Fruit fly (Drosophila melanogaster): ENCODE measurements around the gene Ada2b.

Gene Ada2b

DNA sequence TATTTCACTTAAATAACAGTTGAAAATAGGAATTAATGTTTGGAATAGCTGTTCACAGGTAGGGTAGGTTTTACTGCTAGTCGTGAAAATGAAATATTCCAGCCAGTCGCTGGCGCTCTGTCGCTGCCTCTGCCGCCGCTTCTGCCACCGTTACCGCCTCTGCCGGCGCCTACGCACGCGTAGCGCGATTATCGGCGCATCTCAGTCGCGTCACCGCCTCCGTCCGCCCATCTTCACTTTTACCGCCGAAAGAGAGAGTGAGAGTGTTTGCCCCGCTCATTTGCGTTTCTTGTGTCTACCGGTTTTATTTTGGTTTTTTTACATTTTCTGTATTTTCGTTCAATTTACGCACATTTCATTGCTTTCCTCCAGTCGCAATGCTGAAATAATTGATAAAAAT, 11.2 kb upstream of the Ada2b start:
- TF ChIP-seq CG8478 (optimal IDR thresholded peaks at IDR 0.05) (no peak), CTCF (optimal IDR thresholded peaks at IDR 0.05) (no peak)

DNA sequence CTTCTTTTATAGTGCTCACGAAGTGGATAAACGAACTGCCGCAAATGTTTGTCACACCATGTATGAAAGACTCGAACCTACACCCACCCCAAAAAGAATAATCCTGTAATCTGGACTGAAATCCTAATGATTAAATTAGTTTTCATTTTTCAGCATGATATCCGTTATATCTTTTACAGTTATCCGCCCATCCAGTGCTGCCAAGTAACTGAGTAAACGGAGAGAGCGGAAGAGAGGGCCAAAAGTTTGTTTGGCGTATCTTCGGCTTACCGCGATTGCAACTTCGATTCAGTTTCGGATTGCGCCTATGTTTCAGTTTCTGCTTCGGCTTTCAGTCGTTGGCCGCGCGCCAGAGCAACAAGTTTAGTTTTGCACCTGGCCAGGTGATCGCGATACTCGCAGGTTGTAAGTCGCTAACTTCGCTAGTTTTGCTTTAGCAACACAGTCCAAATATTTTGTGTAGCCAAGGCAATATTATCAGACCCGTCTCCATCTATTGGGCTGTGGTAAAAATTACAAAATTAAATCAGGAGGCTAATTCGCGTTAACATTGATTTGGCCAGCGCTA, 9.9 kb upstream of the Ada2b start, which contains the start of gene mtg:
TSS of gene mtg (plus strand) at position 332 of the 568 bp plus-strand sequence.
- TF ChIP-seq CG8478 (optimal IDR thresholded peaks at IDR 0.05), result no peak
- no peak for TF ChIP-seq CTCF (optimal IDR thresholded peaks at IDR 0.05)

DNA sequence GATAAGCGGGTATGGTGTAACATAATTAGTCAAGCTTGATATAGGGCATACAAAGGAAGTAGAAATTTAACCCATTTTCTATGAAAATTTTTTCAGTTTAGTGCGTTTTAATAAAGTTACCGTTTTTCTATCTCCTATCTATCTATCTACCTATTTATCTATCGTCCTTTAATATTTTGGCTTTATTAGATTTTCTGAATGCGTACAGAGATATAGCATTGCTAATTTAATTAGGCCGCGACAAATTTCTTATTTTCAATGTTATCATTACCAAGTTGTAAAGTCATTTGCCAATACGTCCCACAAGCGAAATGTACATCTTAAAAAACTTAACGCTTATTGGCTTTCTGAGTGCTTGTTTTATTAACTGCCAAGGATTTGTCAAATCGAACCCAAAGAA, 7.8 kb upstream of the Ada2b start, which contains the start of gene CG15864:
TSS of gene CG15864 (plus strand) at position 301 of the 400 bp plus-strand sequence.
- no peak for TF ChIP-seq CTCF (optimal IDR thresholded peaks at IDR 0.05)
- no peak for TF ChIP-seq CG8478 (optimal IDR thresholded peaks at IDR 0.05)

DNA sequence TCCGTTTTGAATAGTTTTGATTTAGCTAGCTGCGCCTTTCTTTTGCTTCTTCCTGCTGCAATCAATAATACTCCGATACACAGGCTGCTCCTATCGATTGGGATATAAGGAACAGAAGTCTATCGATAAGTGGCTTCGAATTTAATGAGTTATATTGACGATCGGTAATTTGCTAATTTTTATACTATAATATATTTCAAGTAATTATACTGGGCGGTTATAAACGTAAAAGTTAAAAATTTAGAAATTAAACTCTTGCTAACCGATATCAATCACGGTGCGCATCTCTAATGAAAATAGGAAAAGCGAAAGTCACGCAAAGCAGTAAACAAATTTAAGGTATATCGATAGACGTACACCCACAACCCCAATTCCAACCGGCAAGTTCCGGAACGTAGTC, 3.4 kb upstream of the Ada2b start, which contains the start of the genes CG9636, CG18749 and CG33722:
TSS of gene CG9636 (minus strand) at position 73 of the 400 bp plus-strand sequence.
TSS of gene CG18749 (plus strand) at position 336 of the 400 bp plus-strand sequence.
TSS of gene CG33722 (plus strand) at position 336 of the 400 bp plus-strand sequence.
- TF ChIP-seq CTCF (optimal IDR thresholded peaks at IDR 0.05) (no peak), CG8478 (optimal IDR thresholded peaks at IDR 0.05) (no peak)

DNA sequence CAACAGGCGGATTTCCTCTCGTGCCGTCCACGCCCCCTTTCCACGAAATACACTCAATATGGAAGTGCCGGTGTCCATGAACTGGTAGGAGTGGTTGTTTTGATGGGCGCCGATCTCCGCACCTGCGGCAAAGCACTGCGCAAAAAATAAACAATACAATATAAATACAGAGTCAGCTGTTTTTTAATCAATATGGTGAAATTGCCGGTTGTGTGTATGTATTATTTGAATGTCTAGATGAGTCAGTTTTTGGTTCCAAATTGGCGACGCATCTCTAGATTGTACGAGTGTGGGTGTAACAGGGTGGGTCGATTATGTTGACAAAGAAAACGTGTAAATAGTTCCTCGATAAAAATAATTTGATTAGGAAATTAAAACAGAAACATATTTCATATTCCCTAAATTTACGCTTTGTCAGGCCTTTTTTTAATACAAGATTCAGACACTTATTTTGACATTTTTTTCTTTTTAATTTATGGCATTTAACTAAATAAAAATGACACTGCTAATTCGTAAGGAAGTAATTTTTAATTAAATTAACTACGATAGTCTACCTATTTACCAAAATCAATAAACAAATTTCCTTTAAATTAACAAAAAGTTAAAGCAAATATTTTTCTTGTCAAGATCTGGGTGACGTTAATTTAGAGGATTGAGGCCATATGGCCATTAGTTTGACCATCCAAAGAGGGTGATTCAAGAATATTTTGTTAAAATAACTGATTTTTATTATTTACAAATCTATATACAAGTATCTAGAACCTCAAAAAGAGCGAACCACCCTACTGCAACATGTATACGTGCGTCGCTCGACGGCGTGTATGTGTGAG, 628 bp downstream of the Ada2b start:
- no peak for TF ChIP-seq CTCF (optimal IDR thresholded peaks at IDR 0.05)
- TF ChIP-seq CG8478 (optimal IDR thresholded peaks at IDR 0.05), result no peak

DNA sequence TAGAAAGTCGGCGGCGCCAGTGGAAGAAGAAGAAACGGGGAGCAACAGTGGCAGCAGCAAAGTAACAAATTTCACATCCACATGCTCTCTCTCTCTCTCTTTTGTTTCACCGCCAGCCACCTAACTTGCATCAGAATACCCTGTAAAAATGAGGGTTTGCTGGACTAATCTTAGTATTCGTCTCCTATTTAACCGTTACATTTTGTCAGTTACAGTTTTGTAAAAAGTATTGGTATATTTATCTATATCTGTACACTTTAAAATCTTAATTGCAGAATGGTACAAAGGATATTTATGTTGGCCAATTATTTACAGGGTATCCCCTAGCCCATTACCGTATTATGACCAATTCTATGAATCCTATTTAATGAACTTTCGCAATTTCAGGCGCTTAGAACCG, 6.5 kb downstream of the Ada2b start:
- TF ChIP-seq CTCF (optimal IDR thresholded peaks at IDR 0.05), result no peak
- TF ChIP-seq CG8478 (optimal IDR thresholded peaks at IDR 0.05), result no peak

DNA sequence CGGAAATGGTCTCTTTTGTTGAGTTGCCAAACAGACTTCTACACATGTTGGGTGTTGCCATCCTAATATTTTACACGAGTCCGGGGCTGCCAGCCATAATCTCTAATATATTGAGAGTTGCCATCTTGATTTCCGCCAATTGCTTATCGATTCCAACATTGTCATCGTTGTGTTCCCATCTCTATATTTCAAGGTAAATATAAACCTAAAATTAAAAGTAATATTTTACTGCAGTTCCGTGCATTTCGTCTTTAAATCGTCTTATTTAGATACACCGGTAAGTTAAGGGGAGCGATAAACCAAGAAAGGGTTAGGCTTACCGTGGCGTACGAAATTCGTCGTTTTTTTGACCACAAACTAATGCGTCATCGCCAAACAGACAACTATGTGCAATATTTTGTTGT, 6.9 kb downstream of the Ada2b start, which contains the start of gene PolI:
TSS of gene PolI (plus strand) at position 138 of the 404 bp plus-strand sequence.
- TF ChIP-seq CG8478 (optimal IDR thresholded peaks at IDR 0.05) (no peak), CTCF (optimal IDR thresholded peaks at IDR 0.05) (peak; percentile 51 to 70)

DNA sequence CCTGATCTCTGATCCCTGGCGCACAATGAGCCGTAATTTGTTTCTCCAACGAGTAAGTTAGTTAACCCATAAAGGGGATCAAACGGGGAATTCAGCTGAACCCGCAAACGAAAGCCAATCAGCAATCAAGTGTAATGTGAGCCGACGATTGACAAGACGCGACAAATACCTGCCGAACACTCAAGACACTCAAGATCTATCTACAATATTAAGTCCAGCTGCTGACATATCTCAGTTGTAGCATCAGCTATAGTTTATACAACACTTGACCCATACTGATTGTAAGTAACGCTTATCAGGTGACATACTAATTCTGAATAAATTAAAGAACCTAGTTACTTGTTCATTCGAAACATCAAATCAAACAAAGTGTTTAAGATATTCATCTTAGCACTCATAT, 13.0 kb downstream of the Ada2b start:
- TF ChIP-seq CTCF (optimal IDR thresholded peaks at IDR 0.05) (no peak), CG8478 (optimal IDR thresholded peaks at IDR 0.05) (no peak)

DNA sequence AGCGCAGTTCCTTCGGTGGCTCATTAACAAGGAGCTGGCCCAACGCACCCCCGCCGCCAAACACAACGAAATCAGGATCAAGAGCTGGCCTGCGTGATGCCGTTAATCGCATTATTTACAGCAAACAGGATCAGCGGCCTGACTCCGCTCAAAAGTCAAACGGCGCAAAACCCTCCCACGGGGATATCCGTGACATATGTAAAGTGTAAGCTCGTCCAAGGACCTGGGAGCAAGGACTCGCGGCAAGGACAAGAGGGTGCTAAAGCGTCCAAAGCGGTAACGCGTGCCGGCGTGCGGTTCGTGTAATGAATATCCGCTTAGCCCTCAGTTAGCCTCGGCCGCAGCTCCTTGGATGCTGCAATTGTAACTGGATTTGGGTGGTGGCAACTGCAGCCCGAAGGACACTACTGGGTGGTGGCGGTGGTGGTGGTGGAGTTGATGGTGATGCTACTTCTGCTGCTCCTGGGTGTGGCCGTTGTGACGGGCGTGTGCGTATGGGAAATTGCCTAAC, 14.8 kb downstream of the Ada2b start:
- TF ChIP-seq CG8478 (optimal IDR thresholded peaks at IDR 0.05) (no peak), CTCF (optimal IDR thresholded peaks at IDR 0.05) (no peak)

DNA sequence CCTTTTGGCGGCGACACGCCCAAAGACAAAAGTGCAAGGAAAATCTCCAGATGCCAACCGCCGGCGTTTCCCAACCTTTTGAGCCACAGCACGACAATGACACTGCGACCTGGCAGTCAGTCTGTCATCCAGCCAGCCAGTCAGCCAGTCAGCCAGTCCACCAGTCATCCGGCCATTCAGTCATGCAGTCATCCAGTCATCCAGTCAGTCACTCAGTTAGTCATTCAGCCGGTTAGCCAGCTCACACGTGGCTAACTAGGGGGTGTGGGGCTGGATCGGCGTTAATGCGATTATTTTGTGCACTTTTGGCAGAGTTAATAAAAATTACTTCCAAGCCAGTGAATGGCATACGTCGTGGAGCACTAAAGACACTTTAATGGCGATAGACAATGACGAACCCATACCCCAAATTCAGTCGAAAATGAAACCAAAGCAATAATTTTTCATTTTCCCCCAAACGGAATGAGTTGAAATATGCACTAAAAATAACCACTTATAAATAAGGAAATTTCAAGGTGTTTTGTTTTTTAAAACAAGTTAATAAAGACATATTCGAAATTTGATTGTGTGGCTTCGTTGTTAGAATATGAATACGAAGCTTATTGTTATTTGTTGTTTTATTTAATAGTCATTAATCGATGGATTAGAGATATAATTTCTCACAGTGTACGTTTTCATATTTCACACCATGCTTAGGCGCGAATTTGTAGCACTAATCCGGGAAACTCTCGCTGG, 15.4 kb downstream of the Ada2b start:
- TF ChIP-seq CTCF (optimal IDR thresholded peaks at IDR 0.05) (no peak), CG8478 (optimal IDR thresholded peaks at IDR 0.05) (no peak)

DNA sequence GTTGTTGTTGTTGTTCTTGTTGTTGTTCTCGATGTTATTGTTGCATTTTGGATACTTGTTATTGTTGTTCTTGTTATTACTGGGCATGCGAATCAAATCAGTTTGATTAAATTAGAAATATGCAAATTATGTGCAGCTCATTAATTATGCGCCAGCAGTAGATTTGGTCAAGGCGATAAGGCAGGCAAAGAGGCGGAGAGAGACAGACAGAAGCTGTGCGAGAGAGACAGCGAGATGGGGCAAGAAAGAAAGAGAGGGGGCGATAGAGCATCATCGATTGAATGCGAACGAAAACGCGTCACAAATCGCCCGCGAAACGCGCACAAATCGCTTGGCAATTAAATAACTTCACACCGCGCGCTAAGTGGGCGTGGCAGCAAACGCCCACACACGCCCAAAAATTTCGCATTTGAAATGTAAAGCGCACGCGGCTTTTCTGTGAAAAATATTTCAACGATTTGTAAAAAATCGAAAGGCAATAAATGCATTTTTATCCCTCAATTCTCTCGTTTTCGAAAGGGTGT, 17.2 kb downstream of the Ada2b start:
- no peak for TF ChIP-seq CG8478 (optimal IDR thresholded peaks at IDR 0.05)
- TF ChIP-seq CTCF (optimal IDR thresholded peaks at IDR 0.05), result no peak

DNA sequence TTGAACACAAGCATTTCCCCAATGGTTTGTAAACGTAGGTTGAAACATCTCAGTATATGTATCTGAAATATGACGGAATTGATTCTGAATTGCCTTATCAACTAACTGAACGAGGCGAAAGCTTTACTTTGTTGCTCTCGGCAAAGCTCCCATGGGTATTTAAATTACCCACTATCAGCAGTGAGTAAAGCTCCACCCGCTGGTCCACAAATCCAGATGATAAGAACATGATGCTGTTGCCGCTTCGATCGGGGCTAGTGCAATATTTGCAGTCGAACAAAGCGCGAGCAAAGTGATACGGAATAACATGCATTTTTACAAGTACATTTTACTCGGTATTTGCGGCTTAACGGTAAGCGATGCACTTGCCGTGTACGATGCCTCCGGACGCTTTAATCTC, 20.4 kb downstream of the Ada2b start, which contains the start of gene CG18249:
TSS of gene CG18249 (plus strand) at position 256 of the 400 bp plus-strand sequence.
- TF ChIP-seq CG8478 (optimal IDR thresholded peaks at IDR 0.05) (no peak), CTCF (optimal IDR thresholded peaks at IDR 0.05) (no peak)

DNA sequence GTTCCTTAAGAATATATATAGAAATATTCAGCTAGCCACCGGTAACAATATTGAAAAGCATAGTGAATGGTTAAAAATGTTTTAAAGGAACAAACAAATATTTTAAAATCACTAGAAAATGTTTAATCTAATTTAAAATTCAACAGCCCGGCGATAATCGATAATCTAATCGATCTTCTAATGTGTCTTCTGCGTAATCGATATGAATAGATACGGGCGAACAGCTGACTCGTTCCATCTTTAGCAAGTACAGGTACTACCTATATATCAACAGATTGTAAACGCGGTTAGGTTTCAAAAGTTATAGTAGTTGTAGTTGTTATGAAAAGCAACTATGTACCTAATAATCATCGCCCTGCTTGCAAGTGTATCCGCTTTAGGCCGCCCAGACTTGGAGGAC, 22.6 kb downstream of the Ada2b start, which contains the start of gene CG7800:
TSS of gene CG7800 (plus strand) at position 231 of the 400 bp plus-strand sequence.
- no peak for TF ChIP-seq CTCF (optimal IDR thresholded peaks at IDR 0.05)

DNA sequence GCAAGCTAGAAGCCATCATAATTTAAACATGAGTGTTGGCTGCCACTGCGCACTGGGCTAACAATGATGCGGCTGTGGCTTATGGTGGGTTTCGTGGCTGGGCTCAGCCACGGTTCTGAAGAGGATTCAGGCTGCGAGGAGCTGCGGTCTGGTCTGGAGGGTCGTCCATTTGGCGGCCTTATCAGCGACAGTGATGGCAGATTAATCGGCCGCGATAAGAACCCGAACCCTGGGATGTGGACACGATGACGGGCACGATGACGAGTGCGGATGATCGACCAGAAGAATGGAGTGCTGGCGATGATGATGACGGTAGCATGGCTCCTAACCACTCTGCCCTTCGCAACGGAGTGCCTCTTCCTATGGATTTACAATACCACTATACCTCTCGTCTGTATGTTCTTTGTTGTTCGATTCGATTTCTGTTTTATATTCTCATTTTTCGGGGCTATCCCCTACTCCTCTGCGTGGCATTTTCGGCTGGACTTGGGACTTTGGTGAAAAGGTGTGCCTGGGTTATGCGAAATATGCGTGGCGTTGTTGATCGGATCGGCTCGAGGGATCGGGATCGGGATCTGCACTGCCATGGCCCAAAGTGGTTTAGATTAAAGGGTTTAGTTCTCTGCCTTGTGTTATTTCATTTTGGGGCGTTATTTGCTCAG, 24.7 kb downstream of the Ada2b start:
- no peak for TF ChIP-seq CTCF (optimal IDR thresholded peaks at IDR 0.05)
- no peak for TF ChIP-seq CG8478 (optimal IDR thresholded peaks at IDR 0.05)
